In genomic region chr2L:18826496-18827008, dm6 we compare ENCODE assay signal across 4 fruit fly cellular contexts.
TF ChIP-seq lines count a peak whose summit lies in the region.

Gene Ugt36E1 (plus strand): TSS chr2L:18826770.

- no peak for TF ChIP-seq CTCF in whole organism, embryonic (GFP tag; optimal IDR thresholded peaks at IDR 0.05; lab: Kevin White, UChicago)

TF ChIP-seq in whole organism, 6 proteins besides CTCF, POLR2A, EP300 and RAD21:
- peak; percentile 30 for TF ChIP-seq pan (optimal IDR thresholded peaks at IDR 0.05; lab: Kevin White, UChicago)
- TF ChIP-seq psq (optimal IDR thresholded peaks at IDR 0.05; lab: Kevin White, UChicago), result no peak
- TF ChIP-seq EcR (GFP tag; optimal IDR thresholded peaks at IDR 0.05; lab: Kevin White, UChicago), result no peak
- TF ChIP-seq CG8478 (optimal IDR thresholded peaks at IDR 0.05; lab: Kevin White, UChicago), result no peak

TF ChIP-seq in whole organism, adult, 20 proteins besides CTCF, POLR2A, EP300 and RAD21:
- TF ChIP-seq CG14711 (tag; optimal IDR thresholded peaks at IDR 0.05; lab: Kevin White, UChicago) (no peak), CG7101 (tag; optimal IDR thresholded peaks at IDR 0.05; lab: Kevin White, UChicago) (no peak), Mnt (GFP tag; optimal IDR thresholded peaks at IDR 0.05; lab: Kevin White, UChicago) (no peak), tj (GFP tag; optimal IDR thresholded peaks at IDR 0.05; lab: Kevin White, UChicago) (peak; percentile 61), kay (GFP tag; lab: Kevin White, UChicago; ENCODE audit: borderline replicate concordance) (peak; percentile 19)

TF ChIP-seq in whole organism, embryonic, 481 proteins besides CTCF, POLR2A, EP300 and RAD21:
- TF ChIP-seq CG15514 (GFP tag; optimal IDR thresholded peaks at IDR 0.05; lab: Kevin White, UChicago) (peak; percentile 92), CG11504 (tag; optimal IDR thresholded peaks at IDR 0.05; lab: Kevin White, UChicago) (peak; percentile 62), gcm (GFP tag; optimal IDR thresholded peaks at IDR 0.05; lab: Kevin White, UChicago) (no peak), unpg (GFP tag; optimal IDR thresholded peaks at IDR 0.05; lab: Kevin White, UChicago) (no peak), Med (GFP tag; lab: Kevin White, UChicago) (peak; percentile 3), abd-A (tag; optimal IDR thresholded peaks at IDR 0.05; lab: Kevin White, UChicago) (no peak), Deaf1 (tag; optimal IDR thresholded peaks at IDR 0.05; lab: Kevin White, UChicago) (peak; percentile 10), sd (tag; optimal IDR thresholded peaks at IDR 0.05; lab: Kevin White, UChicago) (peak; percentile 10), sens (GFP tag; lab: Kevin White, UChicago) (peak; percentile 34), Ravus (GFP tag; IDR thresholded peaks at IDR 0.05; lab: Robert Waterston, UW) (no peak)
TF ChIP-seq in whole organism, embryonic: peak in this region for 6.

TF ChIP-seq in whole organism, prepupa, 60 proteins besides CTCF, POLR2A, EP300 and RAD21:
- TF ChIP-seq svp (GFP tag; lab: Kevin White, UChicago) (peak; percentile 53), CG6808 (GFP tag; optimal IDR thresholded peaks at IDR 0.05; lab: Kevin White, UChicago) (no peak)
